Worm (Caenorhabditis elegans) whole organism, early embryonic: ENCODE measurements around the gene Y37E11B.10.

ENCODE experiments used
- B0310.2 ChIP-seq: sonication (generic microtip); optimal IDR thresholded peaks from 2 replicates; lab custom pipeline; 2016; ENCODE audit warnings: mild to moderate bottlenecking, missing genetic modification characterization, missing compliant biosample characterization
- F13C5.2 ChIP-seq: sonication (generic microtip); optimal IDR thresholded peaks from 2 replicates; lab custom pipeline; 2017; ENCODE audit warnings: mild to moderate bottlenecking, missing genetic modification characterization, inconsistent platforms, missing compliant biosample characterization
- aly-1 ChIP-seq: sonication (generic microtip); optimal IDR thresholded peaks from 2 replicates; lab custom pipeline; 2016; ENCODE audit warnings: missing genetic modification characterization, missing compliant biosample characterization
- ama-1 ChIP-seq: fragments of 150-350 bp; optimal IDR thresholded peaks from 2 replicates; lab custom pipeline; 2014
- ceh-13 ChIP-seq: fragments of 200-800 bp; sonication (Bioruptor generic); optimal IDR thresholded peaks from 2 replicates; lab custom pipeline; 2018; ENCODE audit warnings: mild to moderate bottlenecking, missing genetic modification characterization, missing compliant biosample characterization
- ceh-36 ChIP-seq: sonication (generic microtip); optimal IDR thresholded peaks from 2 replicates; lab custom pipeline; 2016; ENCODE audit warnings: missing genetic modification characterization, inconsistent platforms, missing compliant biosample characterization
- ets-7 ChIP-seq: sonication (generic microtip); optimal IDR thresholded peaks from 2 replicates; lab custom pipeline; 2016; ENCODE audit warnings: missing genotype, missing genetic modification characterization, missing compliant biosample characterization
- flt-1 ChIP-seq: fragments of 200-800 bp; sonication (Bioruptor generic); IDR thresholded peaks from 2 replicates; pipeline ENCODE4 v1.3.6; 2022; ENCODE audit warnings: missing genetic modification characterization, missing compliant biosample characterization
- hmbx-1 ChIP-seq: sonication (generic microtip); optimal IDR thresholded peaks from 2 replicates; lab custom pipeline; 2016; ENCODE audit warnings: mild to moderate bottlenecking, missing genetic modification characterization, missing compliant biosample characterization
- hmg-4 ChIP-seq: fragments of 200-800 bp; sonication (Bioruptor generic); optimal IDR thresholded peaks from 2 replicates; lab custom pipeline; 2018; ENCODE audit warnings: mild to moderate bottlenecking, missing genetic modification characterization, missing compliant biosample characterization
- hnd-1 ChIP-seq: sonication (generic microtip); optimal IDR thresholded peaks from 2 replicates; lab custom pipeline; 2016; ENCODE audit warnings: missing genetic modification characterization, missing compliant biosample characterization
- pes-1 ChIP-seq: fragments of 200-800 bp; sonication (Bioruptor generic); IDR thresholded peaks from 2 replicates; pipeline ENCODE4 v1.3.6; 2022; ENCODE audit warnings: missing genetic modification reagents, missing genetic modification characterization, missing compliant biosample characterization
- scrt-1 ChIP-seq: fragments of 200-800 bp; sonication (Bioruptor generic); IDR thresholded peaks from 2 replicates; pipeline ENCODE4 v1.3.6; 2022; ENCODE audit warnings: missing genetic modification characterization, missing compliant biosample characterization
- sea-1 ChIP-seq: fragments of 200-800 bp; sonication (Bioruptor generic); conservative IDR thresholded peaks from 2 replicates; pipeline ENCODE4 v1.3.6; 2022; ENCODE audit warnings: missing genetic modification characterization, missing compliant biosample characterization
- tbx-11 ChIP-seq: fragments of 200-800 bp; sonication (Bioruptor generic); IDR thresholded peaks from 2 replicates; pipeline ENCODE4 v1.3.6; 2022; ENCODE audit warnings: missing genetic modification characterization, missing compliant biosample characterization
- tbx-37 ChIP-seq: fragments of 200-800 bp; sonication (Bioruptor generic); conservative IDR thresholded peaks from 2 replicates; pipeline ENCODE4 v1.3.6; 2022; ENCODE audit warnings: missing genetic modification reagents, missing genetic modification characterization, missing compliant biosample characterization
- tra-4 ChIP-seq: sonication (generic microtip); optimal IDR thresholded peaks from 2 replicates; lab custom pipeline; 2017; ENCODE audit warnings: missing genetic modification characterization, missing compliant biosample characterization

The Y37E11B.10 gene

ce11 chrIV:3638250-3638926 lies 32.1 kb upstream of the Y37E11B.10 start:
- TF ChIP-seq hnd-1 (tag; lab: Kevin White, UChicago) (no peak), ceh-36 (tag; lab: Kevin White, UChicago) (no peak), ama-1 (lab: Kevin White, UChicago) (no peak), ceh-13 (GFP tag; lab: Kevin White, UChicago) (no peak), tra-4 (no peak), tbx-11 (GFP tag; lab: Robert Waterston, UW) (no peak), scrt-1 (no peak), F13C5.2 (no peak), pes-1 (GFP tag; lab: Robert Waterston, UW) (no peak), hmg-4 (GFP tag; lab: Kevin White, UChicago) (no peak), sea-1 (GFP tag; lab: Robert Waterston, UW) (no peak)

ce11 chrIV:3636528-3637129 lies 30.4 kb upstream of the Y37E11B.10 start, which contains the start of gene madf-9:
TSS of gene madf-9 (plus strand) at chrIV:3637079.
- TF ChIP-seq B0310.2 (tag; lab: Kevin White, UChicago) = no peak
- peak; percentile 30 for TF ChIP-seq F13C5.2
- TF ChIP-seq tbx-11 (GFP tag; lab: Robert Waterston, UW) = 0 out of 2 replicates have a peak, but pooled peaks have one; percentile 21

ce11 chrIV:3633254-3633653 lies 27.0 kb upstream of the Y37E11B.10 start, which contains the start of gene ZC416.2:
TSS of gene ZC416.2 (plus strand) at chrIV:3633619.
- TF ChIP-seq B0310.2 (tag; lab: Kevin White, UChicago) (no peak), F13C5.2 (no peak), aly-1 (tag; lab: Kevin White, UChicago) (no peak), hmbx-1 (tag; lab: Kevin White, UChicago) (no peak), tbx-11 (GFP tag; lab: Robert Waterston, UW) (no peak)

ce11 chrIV:3632475-3632874 lies 26.2 kb upstream of the Y37E11B.10 start:
- TF ChIP-seq hnd-1 (tag; lab: Kevin White, UChicago) (no peak), ets-7 (tag; lab: Kevin White, UChicago) (no peak), scrt-1 (no peak), F13C5.2 (no peak), pes-1 (GFP tag; lab: Robert Waterston, UW) (no peak), sea-1 (GFP tag; lab: Robert Waterston, UW) (no peak), tra-4 (no peak), flt-1 (GFP tag; lab: Robert Waterston, UW) (no peak), tbx-37 (GFP tag; lab: Robert Waterston, UW) (no peak), B0310.2 (tag; lab: Kevin White, UChicago) (no peak), hmg-4 (GFP tag; lab: Kevin White, UChicago) (no peak), ceh-13 (GFP tag; lab: Kevin White, UChicago) (no peak), aly-1 (tag; lab: Kevin White, UChicago) (no peak), ceh-36 (tag; lab: Kevin White, UChicago) (no peak), tbx-11 (GFP tag; lab: Robert Waterston, UW) (no peak), hmbx-1 (tag; lab: Kevin White, UChicago) (no peak), ama-1 (lab: Kevin White, UChicago) (no peak)

ce11 chrIV:3628896-3629641 lies 22.8 kb upstream of the Y37E11B.10 start:
- TF ChIP-seq ama-1 (lab: Kevin White, UChicago) (no peak), B0310.2 (tag; lab: Kevin White, UChicago) (no peak), F13C5.2 (no peak), pes-1 (GFP tag; lab: Robert Waterston, UW) (no peak), hmbx-1 (tag; lab: Kevin White, UChicago) (no peak), tbx-37 (GFP tag; lab: Robert Waterston, UW) (no peak), aly-1 (tag; lab: Kevin White, UChicago) (no peak), flt-1 (GFP tag; lab: Robert Waterston, UW) (no peak), tra-4 (no peak), ets-7 (tag; lab: Kevin White, UChicago) (no peak), ceh-36 (tag; lab: Kevin White, UChicago) (no peak)

ce11 chrIV:3626447-3626846 lies 20.2 kb upstream of the Y37E11B.10 start:
- TF ChIP-seq aly-1 (tag; lab: Kevin White, UChicago) = no peak
- TF ChIP-seq hmg-4 (GFP tag; lab: Kevin White, UChicago) = no peak
- no peak for TF ChIP-seq ama-1 (lab: Kevin White, UChicago)
- no peak for TF ChIP-seq tbx-37 (GFP tag; lab: Robert Waterston, UW)
- TF ChIP-seq ceh-36 (tag; lab: Kevin White, UChicago) = no peak
- no peak for TF ChIP-seq F13C5.2
- TF ChIP-seq scrt-1 = no peak
- TF ChIP-seq hnd-1 (tag; lab: Kevin White, UChicago) = no peak
- TF ChIP-seq tra-4 = no peak
- no peak for TF ChIP-seq sea-1 (GFP tag; lab: Robert Waterston, UW)
- no peak for TF ChIP-seq ceh-13 (GFP tag; lab: Kevin White, UChicago)
- no peak for TF ChIP-seq B0310.2 (tag; lab: Kevin White, UChicago)
- TF ChIP-seq flt-1 (GFP tag; lab: Robert Waterston, UW) = no peak
- TF ChIP-seq hmbx-1 (tag; lab: Kevin White, UChicago) = no peak

ce11 chrIV:3624597-3624996 lies 18.3 kb upstream of the Y37E11B.10 start, which contains the start of the genes cha-1 and unc-17:
TSS of gene cha-1 (minus strand) at chrIV:3624697.
TSS of gene unc-17 (minus strand) at chrIV:3624699.
- TF ChIP-seq tbx-11 (GFP tag; lab: Robert Waterston, UW) = no peak
- TF ChIP-seq ceh-13 (GFP tag; lab: Kevin White, UChicago) = no peak
